Worm (Caenorhabditis elegans): Measurements from ENCODE around the gene ltd-1.
A peak's percentile ranks its signal among the peaks of the same experiment; 100 is the strongest.

The ltd-1 gene

DNA sequence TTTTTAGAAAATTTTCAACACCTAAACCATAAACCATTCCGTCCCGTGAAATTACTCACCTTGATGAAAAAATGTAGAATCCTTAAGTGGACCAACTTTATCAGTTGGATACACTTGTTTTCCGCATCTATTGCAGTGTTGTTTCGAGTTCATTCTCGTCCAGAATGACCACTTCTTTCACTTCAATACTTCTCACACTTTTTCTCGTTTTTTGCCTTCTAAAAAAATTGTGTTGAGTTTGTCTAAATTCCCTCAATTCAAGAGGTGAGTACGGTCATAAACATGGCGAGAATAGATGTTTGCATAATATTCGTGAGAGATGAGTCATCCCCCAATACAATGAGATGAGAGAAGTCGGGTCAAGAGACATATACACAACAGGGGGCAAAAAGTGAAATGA lies at the start of gene ltd-1:
TSS of gene ltd-1 (minus strand) at position 218 of the 400 bp plus-strand sequence.
- TF ChIP-seq hlh-30 (tag; optimal IDR thresholded peaks at IDR 0.05; ENCODE audit: insufficient read depth) = no peak
- no peak for TF ChIP-seq tbx-7 (tag; optimal IDR thresholded peaks at IDR 0.05)
- no peak for TF ChIP-seq ceh-14 (tag; optimal IDR thresholded peaks at IDR 0.05)
- TF ChIP-seq zip-5 (tag; optimal IDR thresholded peaks at IDR 0.05) = no peak
- TF ChIP-seq ceh-6 (GFP tag; optimal IDR thresholded peaks at IDR 0.05) = no peak
- TF ChIP-seq che-1 (tag; optimal IDR thresholded peaks at IDR 0.05) = no peak
- TF ChIP-seq ceh-45 (GFP tag; IDR thresholded peaks at IDR 0.05) = no peak
- TF ChIP-seq nhr-11 (tag; optimal IDR thresholded peaks at IDR 0.05) = no peak
- TF ChIP-seq rnt-1 (tag; optimal IDR thresholded peaks at IDR 0.05) = no peak
- TF ChIP-seq ceh-34 (tag; optimal IDR thresholded peaks at IDR 0.05) = no peak
- TF ChIP-seq tbx-2 (tag; optimal IDR thresholded peaks at IDR 0.05) = no peak
- no peak for TF ChIP-seq sox-2 (GFP tag; IDR thresholded peaks at IDR 0.05)
- no peak for TF ChIP-seq pha-2 (tag; optimal IDR thresholded peaks at IDR 0.05)
- TF ChIP-seq ceh-9 (tag; optimal IDR thresholded peaks at IDR 0.05) = no peak
- TF ChIP-seq ceh-19 (GFP tag; optimal IDR thresholded peaks at IDR 0.05) = no peak

DNA sequence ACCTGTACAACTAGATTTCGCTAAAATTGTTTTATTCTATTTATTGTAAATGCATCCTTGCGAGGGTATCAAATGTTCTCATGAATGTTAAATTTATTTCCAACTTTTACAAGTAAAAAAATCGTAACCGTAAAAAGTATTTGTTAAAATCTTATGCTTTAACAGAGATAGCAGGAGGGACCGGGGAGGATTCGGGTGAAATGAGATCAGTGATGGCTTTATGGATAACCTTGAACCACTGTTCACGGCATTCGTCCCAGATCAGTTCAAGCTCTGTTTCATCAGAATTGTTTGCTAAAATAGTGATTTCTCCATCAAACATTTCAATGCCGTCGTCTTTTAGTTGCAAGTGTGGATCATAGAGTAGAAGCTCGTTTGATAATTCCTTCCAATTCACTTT lies 48.6 kb upstream of the ltd-1 start:
- TF ChIP-seq T23F11.4 (GFP tag; optimal IDR thresholded peaks at IDR 0.05) (no peak), gmeb-2 (tag; optimal IDR thresholded peaks at IDR 0.05) (no peak), unc-42 (tag; optimal IDR thresholded peaks at IDR 0.05) (no peak), F13H6.1 (tag; optimal IDR thresholded peaks at IDR 0.05) (no peak), dmd-4 (tag; optimal IDR thresholded peaks at IDR 0.05; ENCODE audit: borderline replicate concordance) (no peak), elt-4 (tag; optimal IDR thresholded peaks at IDR 0.05) (no peak), pha-4 (tag; optimal IDR thresholded peaks at IDR 0.05) (no peak), syd-9 (tag; optimal IDR thresholded peaks at IDR 0.05) (no peak), elt-2 (tag; optimal IDR thresholded peaks at IDR 0.05) (no peak), unc-86 (tag; optimal IDR thresholded peaks at IDR 0.05) (no peak), mec-3 (tag; optimal IDR thresholded peaks at IDR 0.05; ENCODE audit: borderline replicate concordance) (no peak), C08G9.2 (tag; optimal IDR thresholded peaks at IDR 0.05) (no peak), madf-2 (tag; optimal IDR thresholded peaks at IDR 0.05) (no peak), ceh-24 (tag; optimal IDR thresholded peaks at IDR 0.05) (no peak), tbx-7 (tag; optimal IDR thresholded peaks at IDR 0.05) (no peak), ama-1 (optimal IDR thresholded peaks at IDR 0.05) (no peak), lim-6 (tag; optimal IDR thresholded peaks at IDR 0.05) (no peak)

DNA sequence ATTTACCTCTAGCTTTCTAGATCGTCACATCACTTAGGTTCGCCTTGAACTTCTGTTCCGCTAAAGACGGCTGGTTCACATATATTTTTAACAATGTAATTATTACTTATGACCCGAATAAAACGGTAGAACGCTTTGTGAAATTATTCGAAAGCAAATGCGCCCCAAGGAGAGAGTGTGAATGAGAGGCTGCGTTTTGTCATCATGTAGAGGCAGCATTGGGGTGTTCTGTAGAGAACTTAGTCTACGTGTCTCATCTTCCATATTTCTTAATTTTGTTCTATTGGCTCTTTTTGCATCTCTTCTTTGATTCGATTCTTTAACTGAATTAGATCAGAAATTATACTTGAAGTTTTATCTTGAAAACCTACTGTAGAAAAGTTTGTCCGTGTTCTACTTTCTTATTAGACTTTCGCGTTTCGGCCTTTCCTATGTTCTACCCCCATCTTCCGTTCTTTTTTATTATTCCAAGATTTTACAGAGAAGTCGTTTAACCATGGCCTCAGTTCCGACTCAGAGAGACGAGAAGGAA lies 45.5 kb upstream of the ltd-1 start, which contains the start of gene cdc-48.2:
TSS of gene cdc-48.2 (plus strand) at position 482 of the 532 bp plus-strand sequence.
- TF ChIP-seq nhr-11 (tag; optimal IDR thresholded peaks at IDR 0.05) = no peak
- no peak for TF ChIP-seq pha-2 (tag; optimal IDR thresholded peaks at IDR 0.05)
- TF ChIP-seq K09A11.1 (tag; optimal IDR thresholded peaks at IDR 0.05; ENCODE audit: insufficient read depth) = no peak
- no peak for TF ChIP-seq syd-9 (tag; optimal IDR thresholded peaks at IDR 0.05)
- TF ChIP-seq sox-4 (tag; optimal IDR thresholded peaks at IDR 0.05) = no peak
- TF ChIP-seq C08G9.2 (tag; optimal IDR thresholded peaks at IDR 0.05) = no peak
- TF ChIP-seq unc-55 (GFP tag; optimal IDR thresholded peaks at IDR 0.05) = no peak
- TF ChIP-seq hlh-13 (GFP tag; optimal IDR thresholded peaks at IDR 0.05) = no peak
- no peak for TF ChIP-seq lin-11 (tag; optimal IDR thresholded peaks at IDR 0.05)
- no peak for TF ChIP-seq ceh-9 (tag; optimal IDR thresholded peaks at IDR 0.05)
- TF ChIP-seq ceh-19 (GFP tag; optimal IDR thresholded peaks at IDR 0.05) = no peak
- no peak for TF ChIP-seq tbx-7 (tag; optimal IDR thresholded peaks at IDR 0.05)
- TF ChIP-seq pqm-1 (tag; optimal IDR thresholded peaks at IDR 0.05) = no peak

DNA sequence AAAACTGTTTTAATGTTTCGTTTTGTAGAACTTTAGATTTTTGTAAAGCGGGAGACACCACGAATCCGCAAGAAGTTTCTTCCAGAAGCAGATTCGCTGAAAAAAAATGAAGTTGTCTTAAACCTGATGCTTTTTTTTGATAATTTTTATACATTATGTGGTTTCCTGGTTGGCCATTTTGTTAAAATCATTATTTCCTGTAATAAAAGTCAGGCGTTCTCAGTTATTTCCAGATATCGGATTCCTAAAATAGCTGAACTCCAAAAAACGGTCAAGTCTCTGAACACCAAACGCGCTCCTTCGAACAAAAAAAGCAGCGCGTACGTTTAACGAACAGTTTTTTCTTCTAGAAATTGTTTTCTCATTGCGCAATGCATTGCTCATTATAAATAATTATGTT lies 44.8 kb upstream of the ltd-1 start:
- TF ChIP-seq lim-6 (tag; optimal IDR thresholded peaks at IDR 0.05) (peak; percentile 79), K09A11.1 (tag; optimal IDR thresholded peaks at IDR 0.05; ENCODE audit: insufficient read depth) (no peak), fkh-6 (tag; optimal IDR thresholded peaks at IDR 0.05) (no peak), hlh-13 (GFP tag; optimal IDR thresholded peaks at IDR 0.05) (no peak), gmeb-2 (tag; optimal IDR thresholded peaks at IDR 0.05) (no peak), ceh-19 (GFP tag; optimal IDR thresholded peaks at IDR 0.05) (no peak), odd-2 (tag; optimal IDR thresholded peaks at IDR 0.05) (no peak), pros-1 (tag; optimal IDR thresholded peaks at IDR 0.05) (no peak), rnt-1 (tag; optimal IDR thresholded peaks at IDR 0.05) (peak; percentile 64), pax-1 (tag; optimal IDR thresholded peaks at IDR 0.05) (no peak), ceh-24 (tag; optimal IDR thresholded peaks at IDR 0.05) (no peak), tbx-2 (tag; optimal IDR thresholded peaks at IDR 0.05) (peak; percentile 87), ref-2 (tag; optimal IDR thresholded peaks at IDR 0.05) (peak; percentile 65), hlh-8 (tag; optimal IDR thresholded peaks at IDR 0.05) (peak; percentile 46), pqm-1 (tag; optimal IDR thresholded peaks at IDR 0.05) (peak; percentile 68), fax-1 (tag; optimal IDR thresholded peaks at IDR 0.05) (peak; percentile 83), unc-55 (GFP tag; optimal IDR thresholded peaks at IDR 0.05) (no peak), npax-4 (tag; optimal IDR thresholded peaks at IDR 0.05) (no peak), ceh-18 (tag; optimal IDR thresholded peaks at IDR 0.05) (no peak), ceh-34 (tag; optimal IDR thresholded peaks at IDR 0.05) (peak; percentile 19), ceh-2 (tag; optimal IDR thresholded peaks at IDR 0.05) (peak; percentile 81)
